Fruit fly (Drosophila melanogaster) S2 (cell line): ENCODE results near the gene Naa80.

ENCODE experiments used
- CG8478 ChIP-seq: fragments of >200 bp; optimal IDR thresholded peaks from 2 replicates; lab custom pipeline; 2018
- CTCF ChIP-seq, 2 experiments: fragments of >200 bp; optimal IDR thresholded peaks; 2 replicates each; lab custom pipeline; 2018

Naa80 gene

DNA sequence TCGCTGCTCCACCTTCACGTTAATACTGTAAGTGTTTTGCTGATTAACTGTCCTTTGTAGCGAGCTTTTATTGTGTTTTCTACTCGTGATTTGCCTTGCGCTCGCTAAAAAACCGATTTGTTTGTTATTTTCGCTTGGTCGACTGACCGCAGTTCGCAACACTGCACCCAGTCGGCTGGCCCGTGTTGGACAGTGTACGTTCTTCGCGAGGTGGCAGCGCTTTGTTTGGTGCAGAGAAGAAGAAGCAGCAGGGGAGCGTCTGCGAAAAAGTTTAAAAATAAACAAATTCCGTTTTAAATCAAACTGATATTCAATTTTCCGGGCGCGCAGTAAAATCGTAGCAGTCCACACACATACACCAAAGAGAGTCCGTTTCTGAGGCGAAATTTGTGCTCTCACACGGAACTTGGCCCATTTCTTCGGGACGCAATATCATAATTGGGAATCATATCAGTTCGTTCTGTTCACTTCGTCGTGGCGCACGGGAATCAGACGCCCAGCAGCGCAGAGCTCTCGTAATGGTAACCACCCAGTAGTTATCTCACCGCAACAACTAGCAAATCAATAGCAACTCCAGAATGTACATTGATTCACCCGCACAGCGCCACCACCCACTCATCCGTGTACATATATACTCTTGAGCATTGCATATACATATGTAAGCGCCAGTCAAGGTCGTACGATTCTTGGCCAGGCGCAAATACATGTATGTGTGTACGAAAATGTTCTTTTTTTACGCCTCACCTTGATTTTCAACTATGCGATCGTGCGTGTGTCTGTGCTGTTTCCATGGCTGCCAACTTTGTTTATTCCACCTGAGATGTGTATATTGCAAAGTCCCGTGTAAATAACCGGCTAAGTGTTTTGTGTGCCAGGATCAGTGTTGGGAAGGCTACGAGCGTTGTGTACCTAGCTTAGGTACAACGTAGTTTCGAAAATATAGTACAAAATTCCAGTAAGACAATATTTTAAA lies at the start of gene Naa80:
Naa80 (plus strand) TSS at position 215 of the 973 bp plus-strand sequence.
- TF ChIP-seq CG8478 (no peak), CTCF (optimal IDR thresholded peaks at IDR 0.05; lab: Kevin White, UChicago) (peak in 1 of 2 experiments; percentile 16)

DNA sequence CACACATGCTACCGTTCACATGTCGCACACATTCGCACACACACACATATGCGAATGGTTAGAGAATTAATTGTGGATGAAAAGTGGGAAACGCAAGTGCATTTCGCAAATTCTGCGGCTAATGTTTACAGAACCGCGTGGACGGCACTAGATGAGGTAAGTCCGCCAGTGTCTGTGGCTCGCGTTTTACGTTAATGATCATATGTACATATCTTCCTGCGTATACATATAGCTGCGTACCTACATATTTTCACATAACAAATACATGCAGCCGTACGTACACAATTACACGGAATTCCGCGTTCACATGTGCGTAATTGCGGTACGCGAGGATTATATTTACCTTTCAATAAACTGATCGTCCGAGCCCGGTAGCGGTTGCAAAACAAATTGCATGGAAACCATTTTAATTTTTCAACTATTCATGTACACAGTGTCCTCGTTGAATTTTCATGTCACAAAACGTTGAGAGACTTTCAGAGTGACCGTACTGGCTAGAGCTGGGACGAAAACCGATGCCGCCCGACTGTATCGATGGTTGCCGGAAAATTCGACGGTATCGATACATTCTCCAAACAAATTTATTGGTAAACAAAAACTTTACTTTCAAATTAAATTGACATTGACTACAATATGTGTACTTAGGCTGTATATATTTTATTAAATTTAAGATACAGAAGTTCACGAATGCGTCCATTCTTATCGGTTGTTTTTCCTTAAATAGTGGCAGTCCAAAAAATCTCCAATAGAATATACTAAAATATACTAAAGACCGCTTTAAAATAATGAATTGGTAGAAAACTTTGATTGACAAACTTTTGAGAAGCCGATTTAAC lies 42.3 kb upstream of the Naa80 start, which contains the start of gene hyd:
hyd (minus strand) TSS at position 495 of the 836 bp plus-strand sequence.
- TF ChIP-seq CG8478 (no peak), CTCF (optimal IDR thresholded peaks at IDR 0.05; lab: Kevin White, UChicago) (no peak)

DNA sequence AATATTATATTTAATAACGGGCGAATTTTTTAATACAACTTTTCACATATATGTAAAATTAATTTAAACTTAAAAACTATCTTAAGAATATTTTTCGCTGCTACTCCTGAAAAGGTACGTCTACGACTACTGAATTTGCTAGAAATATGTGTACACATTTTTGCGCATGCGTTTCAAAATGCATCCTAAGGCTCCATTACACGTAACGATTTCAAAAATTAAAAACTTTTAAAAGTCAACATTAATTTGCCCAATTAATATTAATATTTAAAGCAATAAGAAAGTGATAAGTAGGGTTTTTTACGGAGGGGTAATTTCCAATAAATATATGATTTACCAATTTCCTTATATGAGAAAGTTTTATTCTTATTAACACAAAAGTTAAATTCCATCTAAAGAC lies 36.9 kb upstream of the Naa80 start, which contains the start of gene FoxP:
FoxP (minus strand) TSS at position 89 of the 400 bp plus-strand sequence.
- no peak for TF ChIP-seq CTCF (optimal IDR thresholded peaks at IDR 0.05; lab: Kevin White, UChicago)
- no peak for TF ChIP-seq CG8478

DNA sequence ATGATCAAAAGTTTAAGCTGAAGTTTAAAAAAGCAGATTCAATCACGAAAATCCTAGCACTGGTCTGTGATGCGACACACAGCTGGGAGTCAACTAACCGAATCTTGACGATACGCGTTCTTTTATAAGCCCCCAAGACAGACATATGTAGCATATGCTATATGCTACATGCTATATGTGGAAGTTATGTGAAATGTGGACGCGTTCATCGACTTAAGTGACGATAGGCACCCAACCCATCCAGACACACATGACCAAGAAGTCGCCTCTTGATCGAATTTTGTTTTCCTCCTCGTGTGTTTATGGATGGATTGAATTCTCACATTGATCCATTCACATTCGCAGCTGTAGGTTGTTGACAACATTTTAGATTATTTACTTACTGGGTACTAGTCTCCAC lies 34.5 kb upstream of the Naa80 start, which contains the start of gene alphaTub85E:
alphaTub85E (minus strand) TSS at position 101 of the 400 bp plus-strand sequence.
- TF ChIP-seq CTCF (optimal IDR thresholded peaks at IDR 0.05; lab: Kevin White, UChicago) (no peak), CG8478 (no peak)

DNA sequence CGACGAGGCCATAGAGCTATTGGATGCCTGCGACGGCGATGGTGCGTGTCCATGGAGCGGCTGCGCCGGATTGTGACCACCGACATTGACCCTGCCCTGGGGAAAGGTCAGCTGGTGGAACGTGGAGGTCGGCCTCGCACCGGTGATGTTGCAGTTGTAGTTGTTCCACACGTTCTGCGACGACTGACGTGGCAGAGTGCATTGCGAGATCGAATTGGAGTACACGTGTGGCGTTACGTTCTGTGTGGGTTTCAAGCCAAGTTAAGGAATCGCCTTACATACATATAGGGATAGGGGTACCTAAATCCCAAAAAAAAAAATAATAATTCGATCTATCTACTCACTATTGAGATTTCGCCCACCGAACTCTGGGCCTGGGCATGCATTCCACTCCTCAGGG lies 32.5 kb upstream of the Naa80 start:
- no peak for TF ChIP-seq CG8478
- TF ChIP-seq CTCF (optimal IDR thresholded peaks at IDR 0.05; lab: Kevin White, UChicago), result no peak

DNA sequence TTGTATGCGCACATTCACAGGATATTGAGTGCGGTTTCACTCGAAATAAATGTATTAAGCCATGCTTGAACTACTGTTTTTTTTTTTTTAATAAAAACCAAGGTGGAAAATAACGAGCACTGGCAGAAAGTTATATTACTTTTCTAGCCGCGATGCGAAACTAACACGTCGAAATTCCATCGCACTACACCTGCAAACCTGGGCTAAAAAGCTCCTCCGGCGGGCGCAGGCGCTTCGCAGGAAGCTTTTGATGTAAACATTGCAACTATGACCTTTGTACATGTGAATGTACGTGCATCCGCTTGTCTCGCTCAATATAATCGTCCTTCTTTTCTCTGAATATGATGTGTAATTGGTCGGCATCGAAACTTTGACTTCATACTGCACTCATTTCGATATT lies 27.8 kb upstream of the Naa80 start, which contains the start of gene side-VII:
side-VII (minus strand) TSS at position 187 of the 400 bp plus-strand sequence.
- no peak for TF ChIP-seq CG8478
- no peak for TF ChIP-seq CTCF (optimal IDR thresholded peaks at IDR 0.05; lab: Kevin White, UChicago)

DNA sequence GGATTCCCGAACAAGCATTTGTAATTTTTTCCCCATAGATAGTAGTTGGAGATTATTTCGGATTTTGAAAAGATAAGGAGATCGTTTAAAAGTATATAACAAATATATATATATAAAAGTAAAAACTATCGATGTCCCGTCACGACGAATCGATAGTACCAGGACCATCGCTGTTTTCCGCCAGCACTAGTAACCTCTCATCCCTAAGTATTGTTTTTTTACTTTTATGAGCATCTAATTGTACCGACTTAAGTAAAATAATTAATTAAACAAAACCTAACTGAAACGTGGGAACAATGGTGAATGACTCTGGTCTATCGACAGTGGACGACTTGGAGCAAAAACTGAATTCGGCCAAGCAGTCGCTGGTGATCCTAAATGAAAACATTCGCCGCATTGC lies 26.9 kb upstream of the Naa80 start, which contains the start of gene Pnn:
Pnn (plus strand) TSS at position 187 of the 400 bp plus-strand sequence.
- no peak for TF ChIP-seq CTCF (optimal IDR thresholded peaks at IDR 0.05; lab: Kevin White, UChicago)
- TF ChIP-seq CG8478, result no peak

DNA sequence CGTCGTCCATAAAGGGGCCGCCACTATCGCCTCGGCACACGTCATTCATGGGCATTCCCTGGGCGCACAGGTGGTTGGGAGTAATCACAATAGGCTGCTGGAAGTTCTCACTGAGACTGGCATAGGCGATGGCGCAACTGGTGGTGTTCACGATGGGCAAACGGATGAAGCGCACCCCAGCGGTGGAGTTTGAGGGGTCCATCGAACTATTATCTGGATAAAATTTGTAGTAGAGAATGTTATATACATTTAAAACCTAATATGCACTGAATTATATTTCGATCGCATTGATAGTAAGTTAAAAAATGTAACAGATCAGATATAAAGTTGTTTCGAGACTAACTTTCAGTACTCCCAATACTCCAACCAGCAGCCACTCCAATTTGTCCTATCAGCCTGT lies 24.4 kb upstream of the Naa80 start, which contains the start of gene CG31415:
CG31415 (plus strand) TSS at position 301 of the 400 bp plus-strand sequence.
- no peak for TF ChIP-seq CG8478

DNA sequence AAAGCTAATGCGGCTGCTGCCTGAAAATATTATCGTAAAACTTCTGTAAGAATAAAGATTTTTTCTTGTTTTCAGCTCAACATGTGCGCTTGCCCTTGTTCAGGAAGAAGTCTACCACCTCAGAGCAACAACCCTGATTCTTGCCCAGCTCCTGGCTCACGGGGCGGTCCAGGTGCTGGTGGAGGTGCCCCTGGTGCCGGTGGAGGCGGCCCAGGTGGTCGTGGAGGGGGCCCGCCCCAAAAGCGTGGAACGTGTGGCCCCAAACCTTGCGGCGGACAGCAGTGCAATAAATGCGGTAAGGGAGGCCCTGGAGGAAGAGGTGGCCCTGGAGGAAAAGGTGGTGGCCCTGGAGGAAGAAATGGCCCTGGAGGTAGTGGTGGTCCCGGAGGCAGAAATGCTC lies 23.6 kb upstream of the Naa80 start:
- TF ChIP-seq CTCF (optimal IDR thresholded peaks at IDR 0.05; lab: Kevin White, UChicago), result no peak
- TF ChIP-seq CG8478, result no peak

DNA sequence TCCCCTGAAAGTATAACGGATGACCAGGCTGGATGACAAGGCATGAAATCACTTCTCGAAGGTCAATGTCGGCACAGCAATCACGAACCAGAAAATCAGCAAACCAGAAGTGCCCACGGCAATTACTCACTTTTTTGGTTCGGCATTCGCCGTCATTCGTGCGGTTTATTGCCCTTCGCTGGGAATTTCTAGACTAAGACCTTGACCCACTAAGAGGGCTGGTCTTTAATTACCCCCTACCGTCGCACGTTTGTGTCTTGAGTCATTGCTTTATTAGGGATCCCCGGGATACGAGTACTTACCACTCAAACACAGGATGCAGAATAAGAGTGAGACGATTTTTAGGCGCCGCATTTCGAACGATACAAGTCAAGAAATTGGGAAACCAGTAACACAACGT lies 22.2 kb upstream of the Naa80 start:
- no peak for TF ChIP-seq CG8478
- no peak for TF ChIP-seq CTCF (optimal IDR thresholded peaks at IDR 0.05; lab: Kevin White, UChicago)

DNA sequence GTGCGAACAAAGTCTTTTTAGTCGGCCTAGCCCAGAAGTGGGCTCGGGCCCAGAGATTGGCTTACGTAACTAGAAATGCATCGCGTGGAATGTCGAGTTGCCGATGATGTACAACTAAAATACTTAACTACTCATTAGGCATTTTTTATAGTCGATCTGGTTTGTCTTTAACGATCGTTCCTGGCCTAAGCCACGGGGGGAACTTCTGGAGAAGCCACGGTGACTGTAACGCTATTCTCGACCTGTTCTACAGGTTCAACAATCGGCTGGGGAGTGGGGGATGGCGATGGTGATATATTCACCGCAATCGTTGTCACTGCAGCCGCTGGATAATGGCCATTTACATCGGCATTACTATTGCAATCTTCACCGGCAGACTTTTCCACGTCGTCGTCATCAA lies 21.4 kb upstream of the Naa80 start, which contains the start of gene CG34409:
CG34409 (minus strand) TSS at position 101 of the 400 bp plus-strand sequence.
- TF ChIP-seq CG8478 (no peak), CTCF (optimal IDR thresholded peaks at IDR 0.05; lab: Kevin White, UChicago) (no peak)

DNA sequence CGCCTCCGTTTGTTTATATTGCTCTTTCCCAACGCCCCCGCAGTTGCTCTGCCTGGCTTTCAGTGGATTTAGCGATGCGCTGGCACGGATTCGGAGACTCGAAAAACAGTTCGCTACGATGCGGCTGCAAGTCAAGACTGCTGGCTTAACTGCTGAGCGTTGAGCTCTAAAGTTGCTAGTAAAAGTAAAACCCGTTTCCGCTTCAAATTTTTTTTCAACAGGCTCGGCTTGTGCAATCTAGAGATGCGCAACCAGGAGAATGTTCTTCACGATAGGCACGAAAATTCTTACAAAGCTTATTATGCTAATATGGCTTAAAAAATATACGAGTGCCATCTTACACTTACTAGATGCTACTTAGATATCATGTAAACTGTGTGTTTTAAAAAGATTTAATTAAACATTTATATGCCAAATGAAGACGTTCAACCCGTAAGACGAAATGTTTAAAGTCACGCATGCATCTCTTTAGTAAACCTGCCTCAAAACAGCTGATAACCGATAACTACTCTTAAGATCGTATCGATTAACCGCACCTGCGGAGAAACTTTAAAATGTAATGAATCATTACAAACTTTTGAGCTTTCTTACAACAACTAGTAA lies 20.3 kb upstream of the Naa80 start, which contains the start of gene CG12948:
CG12948 (minus strand) TSS at position 473 of the 603 bp plus-strand sequence.
- TF ChIP-seq CTCF (optimal IDR thresholded peaks at IDR 0.05; lab: Kevin White, UChicago), result no peak
- no peak for TF ChIP-seq CG8478

DNA sequence ATGACTTTTGCATAAGTTTGCCTTT lies 19.9 kb upstream of the Naa80 start, which contains the start of gene PpD3:
PpD3 (plus strand) TSS at position 1 of the 25 bp plus-strand sequence.
- TF ChIP-seq CTCF (optimal IDR thresholded peaks at IDR 0.05; lab: Kevin White, UChicago), result no peak
- TF ChIP-seq CG8478, result no peak

DNA sequence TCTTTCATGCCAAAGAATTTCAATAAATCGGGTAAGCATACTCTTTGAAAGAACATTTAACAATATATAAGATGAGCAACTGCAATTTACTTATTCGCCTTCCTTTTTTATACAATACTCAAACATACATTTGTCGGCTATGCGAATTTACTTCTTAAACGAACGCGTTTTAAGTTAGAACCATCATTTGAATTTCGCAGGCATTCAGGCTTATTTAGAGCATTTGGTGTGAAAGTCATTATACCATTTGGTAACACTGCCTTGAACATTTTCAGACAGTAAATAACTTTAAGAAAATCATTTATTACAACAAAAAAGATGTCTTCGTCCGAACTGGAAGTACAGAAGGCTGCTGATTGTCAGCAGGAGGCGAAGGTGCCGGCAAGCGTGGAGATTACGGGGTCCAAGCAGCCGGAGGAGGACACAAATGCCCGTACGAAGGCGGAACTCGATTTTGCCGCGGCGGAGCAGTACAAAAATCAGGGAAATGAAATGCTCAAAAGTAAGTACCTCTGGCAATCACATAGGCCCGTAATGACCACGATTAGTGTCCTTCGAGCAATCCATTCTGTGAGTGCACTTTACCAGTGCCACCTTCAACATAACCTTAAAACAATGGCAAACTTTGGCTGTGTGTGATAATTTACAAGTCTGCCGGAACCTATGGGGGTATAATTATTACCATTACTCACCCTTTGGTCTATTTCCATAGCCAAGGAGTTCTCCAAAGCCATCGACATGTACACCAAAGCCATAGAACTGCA lies 19.6 kb upstream of the Naa80 start:
- TF ChIP-seq CTCF (optimal IDR thresholded peaks at IDR 0.05; lab: Kevin White, UChicago) (no peak), CG8478 (no peak)

DNA sequence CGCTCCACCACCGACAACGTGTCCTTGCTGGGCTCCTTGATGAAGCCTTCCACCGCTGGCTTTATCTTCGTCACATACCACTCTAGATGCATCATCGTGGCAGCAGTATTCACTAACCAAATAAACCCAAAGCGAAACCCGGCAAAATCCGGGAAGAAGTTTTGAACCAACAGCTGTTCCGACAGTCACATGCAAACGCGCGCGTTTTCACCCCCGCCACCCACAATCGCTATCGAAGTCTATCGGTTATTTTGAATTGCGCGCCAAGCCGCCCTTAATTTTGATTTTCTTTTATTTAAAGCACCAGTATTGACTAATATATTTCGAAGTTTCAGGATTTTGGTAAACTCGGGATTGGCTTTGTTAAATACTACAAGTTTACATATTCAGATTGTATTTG lies 13.1 kb upstream of the Naa80 start, which contains the start of gene Tti1:
Tti1 (minus strand) TSS at position 200 of the 400 bp plus-strand sequence.
- TF ChIP-seq CTCF (optimal IDR thresholded peaks at IDR 0.05; lab: Kevin White, UChicago), result no peak
- no peak for TF ChIP-seq CG8478
